Worm (Caenorhabditis elegans): ENCODE results near the gene gtf-2A2.

ce11 chrIII:12615859-12616439 lies 8.6 kb upstream of the gtf-2A2 start:
- TF ChIP-seq dmd-8 (GFP tag; IDR thresholded peaks at IDR 0.05) (no peak), hmg-1.1 (GFP tag; IDR thresholded peaks at IDR 0.05) (no peak; the same call in 1 of the 2 replicates), pha-4 (GFP tag; IDR thresholded peaks at IDR 0.05) (0 out of 2 replicates have a peak, but pooled peaks have one; percentile 18), pha-4 (tag; optimal IDR thresholded peaks at IDR 0.05) (no peak), daf-8 (GFP tag; IDR thresholded peaks at IDR 0.05) (no peak), zag-1 (tag; optimal IDR thresholded peaks at IDR 0.05) (no peak), nhr-25 (tag; optimal IDR thresholded peaks at IDR 0.05; ENCODE audit: borderline replicate concordance, insufficient read depth) (no peak), snpc-4 (tag; optimal IDR thresholded peaks at IDR 0.05) (no peak), nhr-28 (tag; optimal IDR thresholded peaks at IDR 0.05) (no peak), ama-1 (optimal IDR thresholded peaks at IDR 0.05) (no peak), hlh-30 (tag; optimal IDR thresholded peaks at IDR 0.05; ENCODE audit: insufficient read depth) (no peak), ztf-11 (tag; optimal IDR thresholded peaks at IDR 0.05) (no peak), aly-2 (tag; optimal IDR thresholded peaks at IDR 0.05) (no peak)
